ENCODE assay signal across 1 fruit fly cellular context in the genomic region with DNA sequence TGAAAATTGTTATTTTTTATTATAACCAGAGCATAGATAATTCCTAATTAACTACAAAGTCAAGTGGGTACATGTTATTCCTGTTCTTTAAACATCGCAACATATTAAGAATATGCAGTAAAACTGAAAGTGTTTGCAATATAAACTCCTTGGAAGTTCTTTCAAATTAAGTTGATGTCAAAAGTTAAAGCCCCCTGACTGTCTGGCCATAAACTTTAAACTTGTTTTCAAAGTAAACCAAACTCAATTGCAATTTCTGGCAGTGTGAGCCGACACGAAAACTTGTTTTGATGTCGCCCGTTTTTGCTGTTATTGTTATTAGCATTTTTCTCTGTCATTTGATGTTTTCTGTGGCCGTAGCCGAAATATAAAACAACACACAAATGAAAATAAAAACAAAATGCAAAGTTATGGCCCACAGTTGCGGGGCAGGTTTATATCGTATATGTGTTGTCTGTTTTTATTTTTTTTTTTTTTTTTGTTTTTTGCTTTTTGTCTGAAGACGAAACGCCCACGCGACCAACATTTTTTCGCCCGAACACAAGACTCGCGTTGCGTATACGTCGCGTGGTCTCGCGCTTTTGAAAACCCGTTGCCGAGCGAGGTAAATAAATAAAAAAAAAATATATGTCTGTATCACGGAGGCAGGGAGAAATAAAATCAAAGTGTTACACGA.
TF ChIP-seq lines count a peak whose summit lies in the region.

No protein-coding gene starts in this region.

TF ChIP-seq in whole organism, embryonic, 481 proteins besides CTCF, POLR2A, EP300 and RAD21 (continued from another document):
- TF ChIP-seq CG42726 (GFP tag; IDR thresholded peaks at IDR 0.05; lab: Robert Waterston, UW; ENCODE audit: partially characterized antibody) (no peak), Trl (optimal IDR thresholded peaks at IDR 0.05; lab: Kevin White, UChicago) (no peak), Trl (GFP tag; optimal IDR thresholded peaks at IDR 0.05; lab: Kevin White, UChicago) (peak; percentile 28), NfI (GFP tag; optimal IDR thresholded peaks at IDR 0.05; lab: Kevin White, UChicago) (peak; percentile 29), CG9932 (GFP tag; IDR thresholded peaks at IDR 0.05; lab: Robert Waterston, UW) (peak; percentile 60), CG6683 (GFP tag; optimal IDR thresholded peaks at IDR 0.05; lab: Kevin White, UChicago) (no peak), CG3995 (GFP tag; optimal IDR thresholded peaks at IDR 0.05; lab: Kevin White, UChicago) (no peak), CG17359 (tag; optimal IDR thresholded peaks at IDR 0.05; lab: Kevin White, UChicago) (peak; percentile 3), ind (GFP tag; optimal IDR thresholded peaks at IDR 0.05; lab: Kevin White, UChicago) (peak; percentile 7), zf30C (GFP tag; optimal IDR thresholded peaks at IDR 0.05; lab: Kevin White, UChicago) (no peak), PHDP (tag; optimal IDR thresholded peaks at IDR 0.05; lab: Kevin White, UChicago) (peak; percentile 29), Ptx1 (GFP tag; IDR thresholded peaks at IDR 0.05; lab: Robert Waterston, UW) (peak; percentile 63), CG2678 (tag; optimal IDR thresholded peaks at IDR 0.05; lab: Kevin White, UChicago) (peak; percentile 51), Blimp-1 (GFP tag; optimal IDR thresholded peaks at IDR 0.05; lab: Kevin White, UChicago) (no peak), CG15269 (tag; optimal IDR thresholded peaks at IDR 0.05; lab: Kevin White, UChicago) (peak; percentile 8), Kr (GFP tag; optimal IDR thresholded peaks at IDR 0.05; lab: Kevin White, UChicago) (no peak), CG2875 (GFP tag; optimal IDR thresholded peaks at IDR 0.05; lab: Kevin White, UChicago) (no peak), lbe (GFP tag; optimal IDR thresholded peaks at IDR 0.05; lab: Kevin White, UChicago) (no peak), Hmr (GFP tag; optimal IDR thresholded peaks at IDR 0.05; lab: Kevin White, UChicago) (peak; percentile 25), eyg (GFP tag; optimal IDR thresholded peaks at IDR 0.05; lab: Kevin White, UChicago) (no peak), Dref (GFP tag; IDR thresholded peaks at IDR 0.05; lab: Robert Waterston, UW) (no peak), CG14441 (GFP tag; IDR thresholded peaks at IDR 0.05; lab: Robert Waterston, UW) (peak; percentile 24; the same call in 1 of the 2 replicates), sqz (GFP tag; optimal IDR thresholded peaks at IDR 0.05; lab: Kevin White, UChicago) (peak; percentile 37), CG18262 (tag; optimal IDR thresholded peaks at IDR 0.05; lab: Kevin White, UChicago) (peak; percentile 9), gro (GFP tag; optimal IDR thresholded peaks at IDR 0.05; lab: Kevin White, UChicago) (no peak), Optix (GFP tag; IDR thresholded peaks at IDR 0.05; lab: Robert Waterston, UW) (no peak), CG12659 (GFP tag; optimal IDR thresholded peaks at IDR 0.05; lab: Kevin White, UChicago) (peak; percentile 12), dmrt99B (tag; optimal IDR thresholded peaks at IDR 0.05; lab: Kevin White, UChicago) (peak; percentile 55), row (GFP tag; IDR thresholded peaks at IDR 0.05; lab: Robert Waterston, UW) (peak; percentile 40; the same call in 1 of the 3 replicates), CG9437 (GFP tag; optimal IDR thresholded peaks at IDR 0.05; lab: Kevin White, UChicago) (peak; percentile 10), Ets65A (GFP tag; lab: Kevin White, UChicago) (peak; percentile 89), pan (optimal IDR thresholded peaks at IDR 0.05; lab: Kevin White, UChicago) (no peak), pan (GFP tag; optimal IDR thresholded peaks at IDR 0.05 in 1 of 2, IDR thresholded peaks at IDR 0.05 in 1 of 2) (peak in 1 of 2 experiments; percentile 38), ken (GFP tag; IDR thresholded peaks at IDR 0.05; lab: Robert Waterston, UW) (no peak), unpg (GFP tag; optimal IDR thresholded peaks at IDR 0.05; lab: Kevin White, UChicago) (peak; percentile 36), dmrt11E (tag; optimal IDR thresholded peaks at IDR 0.05; lab: Kevin White, UChicago) (no peak), CG4820 (GFP tag; optimal IDR thresholded peaks at IDR 0.05; lab: Kevin White, UChicago) (no peak), Xbp1 (GFP tag; optimal IDR thresholded peaks at IDR 0.05; lab: Kevin White, UChicago) (peak; percentile 23), ssp (GFP tag; IDR thresholded peaks at IDR 0.05; lab: Robert Waterston, UW) (no peak), dysf (GFP tag; IDR thresholded peaks at IDR 0.05; lab: Robert Waterston, UW) (peak; percentile 59; the same call in 2 of the 3 replicates), ttk (GFP tag; IDR thresholded peaks at IDR 0.05; lab: Robert Waterston, UW) (0 out of 2 replicates have a peak, but pooled peaks have one; percentile 17), CG17829 (tag; optimal IDR thresholded peaks at IDR 0.05; lab: Kevin White, UChicago) (no peak), CG17385 (GFP tag; optimal IDR thresholded peaks at IDR 0.05; lab: Kevin White, UChicago) (peak; percentile 4), H15 (GFP tag; IDR thresholded peaks at IDR 0.05; lab: Robert Waterston, UW) (no peak), her (GFP tag; optimal IDR thresholded peaks at IDR 0.05; lab: Kevin White, UChicago) (no peak), CG8478 (optimal IDR thresholded peaks at IDR 0.05; lab: Kevin White, UChicago) (no peak), CG10565 (GFP tag; optimal IDR thresholded peaks at IDR 0.05; lab: Kevin White, UChicago) (no peak), CG8290 (GFP tag; optimal IDR thresholded peaks at IDR 0.05; lab: Kevin White, UChicago) (no peak), CG8290 (tag; optimal IDR thresholded peaks at IDR 0.05; lab: Kevin White, UChicago) (peak in 1 of 2 experiments; percentile 20), Pdp1 (GFP tag; optimal IDR thresholded peaks at IDR 0.05; lab: Kevin White, UChicago) (no peak), lola (GFP tag; optimal IDR thresholded peaks at IDR 0.05; lab: Kevin White, UChicago) (no peak), sens (GFP tag; lab: Kevin White, UChicago) (peak; percentile 75), schlank (tag; optimal IDR thresholded peaks at IDR 0.05; lab: Kevin White, UChicago) (no peak), D19A (tag; optimal IDR thresholded peaks at IDR 0.05; lab: Kevin White, UChicago) (no peak), CG8388 (GFP tag; optimal IDR thresholded peaks at IDR 0.05; lab: Kevin White, UChicago) (no peak), fd96Cb (tag; optimal IDR thresholded peaks at IDR 0.05; lab: Kevin White, UChicago) (peak; percentile 13), Lhr (GFP tag; optimal IDR thresholded peaks at IDR 0.05; lab: Kevin White, UChicago) (no peak), Abd-B (GFP tag; optimal IDR thresholded peaks at IDR 0.05; lab: Kevin White, UChicago) (peak; percentile 8), CG10209 (GFP tag; optimal IDR thresholded peaks at IDR 0.05; lab: Kevin White, UChicago) (peak; percentile 28), CG3838 (GFP tag; optimal IDR thresholded peaks at IDR 0.05; lab: Kevin White, UChicago) (no peak), CG10321 (GFP tag; IDR thresholded peaks at IDR 0.05; lab: Robert Waterston, UW) (no peak), gem (tag; optimal IDR thresholded peaks at IDR 0.05; lab: Kevin White, UChicago) (peak; percentile 60), CG30403 (GFP tag; optimal IDR thresholded peaks at IDR 0.05; lab: Kevin White, UChicago) (peak; percentile 35), Sox100B (GFP tag; optimal IDR thresholded peaks at IDR 0.05; lab: Kevin White, UChicago) (peak; percentile 35), slbo (GFP tag; IDR thresholded peaks at IDR 0.05; lab: Robert Waterston, UW) (peak; percentile 30; the same call in 1 of the 2 replicates)
